Fruit fly (Drosophila melanogaster) whole organism, embryonic: ENCODE data around the gene CG14721.

Experiments used
- Asciz ChIP-seq: fragments of 200-800 bp; sonication (Bioruptor generic); optimal IDR thresholded peaks from 2 replicates; lab custom pipeline; 2017; ENCODE audit warnings: missing biosample characterization, mild to moderate bottlenecking, missing genetic modification characterization, missing genetic modification reagents
- CG10979 ChIP-seq: fragments of 200-800 bp; sonication (Bioruptor generic); optimal IDR thresholded peaks from 2 replicates; lab custom pipeline; 2018; ENCODE audit warnings: missing biosample characterization, mild to moderate bottlenecking, missing genetic modification characterization, moderate library complexity
- CG13894 ChIP-seq: fragments of 200-800 bp; sonication (Bioruptor generic); optimal IDR thresholded peaks from 3 replicates; lab custom pipeline; 2018; ENCODE audit warnings: missing biosample characterization, mild to moderate bottlenecking, missing genetic modification characterization, moderate library complexity
- CG14965 ChIP-seq: fragments of 200-800 bp; sonication (Bioruptor generic); optimal IDR thresholded peaks from 2 replicates; lab custom pipeline; 2016; ENCODE audit warnings: missing biosample characterization, missing genetic modification characterization, borderline replicate concordance
- CG15269 ChIP-seq: fragments of 200-800 bp; sonication (Bioruptor generic); optimal IDR thresholded peaks from 2 replicates; lab custom pipeline; 2018; ENCODE audit warnings: missing biosample characterization, mild to moderate bottlenecking, missing genetic modification characterization, moderate library complexity
- CG15601 ChIP-seq: fragments of 200-800 bp; sonication (Bioruptor generic); optimal IDR thresholded peaks from 3 replicates; lab custom pipeline; 2019; ENCODE audit warnings: missing biosample characterization, mild to moderate bottlenecking, missing genetic modification characterization, moderate library complexity
- CG2129 ChIP-seq: fragments of 200-800 bp; sonication (Bioruptor generic); IDR thresholded peaks from 2 replicates; pipeline ENCODE4 v1.3.6; 2022; ENCODE audit warnings: missing biosample characterization, missing genetic modification characterization; ENCODE audit not compliant: partially characterized antibody
- CG3065 ChIP-seq: fragments of 200-800 bp; sonication (Bioruptor generic); optimal IDR thresholded peaks from 2 replicates; lab custom pipeline; 2016; ENCODE audit warnings: missing biosample characterization, missing genetic modification characterization
- CG34422 ChIP-seq: fragments of 200-800 bp; sonication (Bioruptor generic); IDR thresholded peaks from 3 replicates; pipeline ENCODE4 v1.3.6; 2022; ENCODE audit warnings: missing biosample characterization, missing genetic modification characterization
- CG4360 ChIP-seq: fragments of 200-800 bp; sonication (Bioruptor generic); IDR thresholded peaks from 2 replicates; pipeline ENCODE4 v1.3.6; 2022; ENCODE audit warnings: missing biosample characterization, missing genetic modification characterization
- CG6254 ChIP-seq: fragments of 200-800 bp; sonication (Bioruptor generic); optimal IDR thresholded peaks from 3 replicates; lab custom pipeline; 2017; ENCODE audit warnings: mild to moderate bottlenecking, missing biosample characterization, missing genetic modification reagents, missing genetic modification characterization
- CG6683 ChIP-seq: fragments of 200-800 bp; sonication (Bioruptor generic); optimal IDR thresholded peaks from 2 replicates; lab custom pipeline; 2017; ENCODE audit warnings: missing biosample characterization, mild to moderate bottlenecking, missing genetic modification characterization, missing genetic modification reagents
- CG7786 ChIP-seq: fragments of 200-800 bp; sonication (Bioruptor generic); optimal IDR thresholded peaks from 2 replicates; lab custom pipeline; 2016; ENCODE audit warnings: missing biosample characterization, missing genetic modification characterization
- CG8281 ChIP-seq: fragments of 200-800 bp; sonication (Bioruptor generic); optimal IDR thresholded peaks from 2 replicates; lab custom pipeline; 2018; ENCODE audit warnings: missing biosample characterization, mild to moderate bottlenecking, missing genetic modification characterization, moderate library complexity
- D19B ChIP-seq: fragments of 200-800 bp; sonication (Bioruptor generic); optimal IDR thresholded peaks from 2 replicates; lab custom pipeline; 2017; ENCODE audit warnings: missing biosample characterization, mild to moderate bottlenecking, missing genetic modification characterization
- E2f1 ChIP-seq: fragments of 200-800 bp; sonication (Bioruptor generic); IDR thresholded peaks from 2 replicates; pipeline ENCODE4 v1.3.6; 2022; ENCODE audit warnings: missing biosample characterization, missing genetic modification characterization
- GATAe ChIP-seq: fragments of 200-800 bp; sonication (Bioruptor generic); conservative IDR thresholded peaks from 2 replicates; pipeline ENCODE4 v1.3.6; 2022; ENCODE audit warnings: missing biosample characterization, missing genetic modification characterization
- HLH54F ChIP-seq: fragments of 200-800 bp; sonication (Bioruptor generic); optimal IDR thresholded peaks from 3 replicates; lab custom pipeline; 2016; ENCODE audit warnings: missing biosample characterization, missing genetic modification characterization
- Hsf ChIP-seq: fragments of 200-800 bp; sonication (Bioruptor generic); optimal IDR thresholded peaks from 3 replicates; lab custom pipeline; 2016; ENCODE audit warnings: missing biosample characterization, missing genetic modification characterization
- MTF-1 ChIP-seq: fragments of 200-800 bp; sonication (Bioruptor generic); optimal IDR thresholded peaks from 2 replicates; lab custom pipeline; 2018; ENCODE audit warnings: missing biosample characterization, mild to moderate bottlenecking, missing genetic modification characterization, borderline replicate concordance
- Mad ChIP-seq: fragments of 200-800 bp; sonication (Bioruptor generic); optimal IDR thresholded peaks from 2 replicates; lab custom pipeline; 2016; ENCODE audit warnings: missing biosample characterization, missing genetic modification characterization
- Med ChIP-seq: fragments of 200-800 bp; sonication (Bioruptor generic); peaks from one replicate; lab custom pipeline; 2016; ENCODE audit warnings: missing biosample characterization, missing genetic modification characterization, mild to moderate bottlenecking, inconsistent platforms, moderate library complexity
- Trl ChIP-seq, 3 experiments: fragments of >200 bp in 2 of 3; fragments of 200-800 bp in 1 of 3; sonication (Bioruptor generic) in 1 of 3; optimal IDR thresholded peaks; 2 replicates in 1 of 3; 3 replicates in 2 of 3; lab custom pipeline; 2016 to 2017; ENCODE audit warnings: missing biosample characterization in 1 of 3, missing genetic modification characterization in 1 of 3
- abd-A ChIP-seq: fragments of 200-800 bp; sonication (Bioruptor generic); optimal IDR thresholded peaks from 3 replicates; lab custom pipeline; 2019; ENCODE audit warnings: missing biosample characterization, mild to moderate bottlenecking, missing genetic modification characterization, moderate library complexity
- ac ChIP-seq: fragments of 200-800 bp; sonication (Bioruptor generic); optimal IDR thresholded peaks from 3 replicates; lab custom pipeline; 2017; ENCODE audit warnings: missing biosample characterization, mild to moderate bottlenecking, missing genetic modification characterization
- cg ChIP-seq: fragments of 200-800 bp; sonication (Bioruptor generic); optimal IDR thresholded peaks from 3 replicates; lab custom pipeline; 2019; ENCODE audit warnings: missing biosample characterization, mild to moderate bottlenecking, missing genetic modification characterization, moderate library complexity
- chm ChIP-seq: fragments of 200-800 bp; sonication (Bioruptor generic); IDR thresholded peaks from 2 replicates; pipeline ENCODE4 v1.3.6; 2022; ENCODE audit warnings: missing biosample characterization, missing genetic modification characterization
- corto ChIP-seq: fragments of 200-800 bp; sonication (Bioruptor generic); optimal IDR thresholded peaks from 2 replicates; lab custom pipeline; 2016; ENCODE audit warnings: missing biosample characterization, mild to moderate bottlenecking, missing genetic modification characterization, moderate library complexity
- dan ChIP-seq: fragments of 200-800 bp; sonication (Bioruptor generic); IDR thresholded peaks from 2 replicates; pipeline ENCODE4 v1.3.6; 2022; ENCODE audit warnings: missing biosample characterization, missing genetic modification characterization
- ems ChIP-seq: fragments of 200-800 bp; sonication (Bioruptor generic); optimal IDR thresholded peaks from 3 replicates; lab custom pipeline; 2016; ENCODE audit warnings: missing biosample characterization, missing genetic modification characterization
- esg ChIP-seq: fragments of 200-800 bp; sonication (Bioruptor generic); conservative IDR thresholded peaks from 2 replicates; pipeline ENCODE4 v1.3.6; 2022; ENCODE audit warnings: missing biosample characterization, missing genetic modification characterization
- gce ChIP-seq: fragments of 200-800 bp; sonication (Bioruptor generic); IDR thresholded peaks from 3 replicates; pipeline ENCODE4 v1.3.6; 2022; ENCODE audit warnings: missing biosample characterization, missing genetic modification characterization
- gfzf ChIP-seq: fragments of 200-800 bp; sonication (Bioruptor generic); optimal IDR thresholded peaks from 2 replicates; lab custom pipeline; 2016; ENCODE audit warnings: missing biosample characterization, mild to moderate bottlenecking, missing genetic modification characterization, moderate library complexity
- ind ChIP-seq: fragments of 200-800 bp; sonication (Bioruptor generic); optimal IDR thresholded peaks from 3 replicates; lab custom pipeline; 2016; ENCODE audit warnings: missing biosample characterization, missing genetic modification characterization
- kah ChIP-seq: fragments of 200-800 bp; sonication (Bioruptor generic); optimal IDR thresholded peaks from 2 replicates; lab custom pipeline; 2018; ENCODE audit warnings: missing biosample characterization, mild to moderate bottlenecking, missing genetic modification characterization
- kni ChIP-seq: fragments of 200-800 bp; sonication (Bioruptor generic); optimal IDR thresholded peaks from 3 replicates; lab custom pipeline; 2017; ENCODE audit warnings: mild to moderate bottlenecking, missing biosample characterization, missing genetic modification reagents, missing genetic modification characterization
- nerfin-1 ChIP-seq: fragments of 200-800 bp; sonication (Bioruptor generic); optimal IDR thresholded peaks from 3 replicates; lab custom pipeline; 2019; ENCODE audit warnings: missing biosample characterization, mild to moderate bottlenecking, missing genetic modification characterization, moderate library complexity
- nmo ChIP-seq: fragments of 200-800 bp; sonication (Bioruptor generic); optimal IDR thresholded peaks from 2 replicates; lab custom pipeline; 2018; ENCODE audit warnings: missing biosample characterization, mild to moderate bottlenecking, missing genetic modification characterization, moderate library complexity
- onecut ChIP-seq: fragments of 200-800 bp; sonication (Bioruptor generic); IDR thresholded peaks from 2 replicates; pipeline ENCODE4 v1.3.6; 2022; ENCODE audit warnings: missing biosample characterization, missing genetic modification characterization
- pros ChIP-seq: fragments of 200-800 bp; sonication (Bioruptor generic); optimal IDR thresholded peaks from 3 replicates; lab custom pipeline; 2019; ENCODE audit warnings: missing biosample characterization, mild to moderate bottlenecking, missing genetic modification characterization, moderate library complexity
- row ChIP-seq: fragments of 200-800 bp; sonication (Bioruptor generic); IDR thresholded peaks from 3 replicates; pipeline ENCODE4 v1.3.6; 2022; ENCODE audit warnings: missing biosample characterization, missing genetic modification characterization
- seq ChIP-seq: fragments of 200-800 bp; sonication (Bioruptor generic); IDR thresholded peaks from 2 replicates; pipeline ENCODE4 v1.3.6; 2022; ENCODE audit warnings: missing biosample characterization, missing genetic modification characterization
- so ChIP-seq: fragments of 200-800 bp; sonication (Bioruptor generic); IDR thresholded peaks from 3 replicates; pipeline ENCODE4 v1.3.6; 2022; ENCODE audit warnings: missing biosample characterization, missing genetic modification characterization
- sqz ChIP-seq: fragments of 200-800 bp; sonication (Bioruptor generic); optimal IDR thresholded peaks from 3 replicates; lab custom pipeline; 2018; ENCODE audit warnings: missing biosample characterization, mild to moderate bottlenecking, missing genetic modification characterization
- tio ChIP-seq: fragments of 200-800 bp; sonication (Bioruptor generic); optimal IDR thresholded peaks from 2 replicates; lab custom pipeline; 2017; ENCODE audit warnings: missing biosample characterization, missing genetic modification characterization, inconsistent platforms
- tll ChIP-seq, 2 experiments: fragments of 200-800 bp in 1 of 2; fragments of >200 bp in 1 of 2; sonication (Bioruptor generic) in 1 of 2; optimal IDR thresholded peaks; 2 replicates each; lab custom pipeline; 2017 to 2019; ENCODE audit warnings: missing biosample characterization in 2 of 2, missing genetic modification characterization in 2 of 2, mild to moderate bottlenecking in 1 of 2, moderate library complexity in 1 of 2
- twi ChIP-seq: fragments of 200-800 bp; optimal IDR thresholded peaks from 2 replicates; lab custom pipeline; 2019; ENCODE audit warnings: missing biosample characterization, mild to moderate bottlenecking, missing genetic modification characterization, moderate library complexity
- wdn ChIP-seq: fragments of 200-800 bp; sonication (Bioruptor generic); IDR thresholded peaks from 2 replicates; pipeline ENCODE4 v1.3.6; 2022; ENCODE audit warnings: missing biosample characterization, missing genetic modification characterization
- z ChIP-seq: fragments of 200-800 bp; sonication (Bioruptor generic); IDR thresholded peaks from 3 replicates; pipeline ENCODE4 v1.3.6; 2022; ENCODE audit warnings: missing biosample characterization, missing genetic modification characterization

CG14721 gene

DNA sequence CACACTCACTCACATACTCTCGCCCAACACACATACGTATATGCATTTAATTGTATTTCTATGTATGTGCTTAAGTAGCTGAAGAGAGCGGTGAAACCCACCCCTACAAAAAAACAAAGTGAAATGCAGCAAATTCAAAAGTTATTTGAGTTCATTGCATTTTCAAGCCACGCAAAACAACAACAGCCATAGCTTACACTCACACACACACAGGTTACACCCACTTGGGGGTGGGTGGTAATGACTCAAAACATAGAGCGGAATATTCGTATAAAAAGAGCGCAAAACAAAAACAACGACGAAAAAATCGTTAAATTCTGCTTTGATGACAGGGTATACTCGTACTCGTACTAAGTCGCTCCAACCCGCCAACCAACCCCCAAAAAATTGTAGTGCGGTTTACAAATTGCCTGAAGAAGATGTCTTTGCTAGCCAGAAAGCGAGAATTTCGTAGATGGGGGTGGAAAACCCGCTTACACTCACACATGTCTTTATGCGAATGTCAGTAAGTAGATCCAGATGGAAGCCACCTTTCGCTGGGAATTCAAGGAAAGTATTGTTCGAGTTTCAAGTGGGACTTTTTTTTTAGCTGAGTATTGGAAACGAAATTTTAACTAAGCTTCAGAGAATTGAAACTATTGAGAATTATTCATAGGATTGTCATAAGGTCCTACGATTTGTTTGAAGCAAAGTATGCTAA is 41.0 kb downstream of the CG14721 start:
- TF ChIP-seq abd-A (tag; lab: Kevin White, UChicago) (peak; percentile 83), cg (GFP tag; lab: Kevin White, UChicago) (peak; percentile 82), seq (peak; percentile 72; the same call in 1 of the 2 replicates), wdn (GFP tag; lab: Robert Waterston, UW) (no peak), Med (peak; percentile 63), row (peak; percentile 22; the same call in 1 of the 3 replicates), CG13894 (tag; lab: Kevin White, UChicago) (peak; percentile 24), ems (GFP tag; lab: Kevin White, UChicago) (no peak), twi (tag; lab: Kevin White, UChicago) (peak; percentile 94), tio (GFP tag; lab: Kevin White, UChicago) (no peak), tll (GFP tag; optimal IDR thresholded peaks at IDR 0.05; lab: Kevin White, UChicago) (peak in 1 of 2 experiments; percentile 16), CG3065 (GFP tag; lab: Kevin White, UChicago) (no peak), Trl (optimal IDR thresholded peaks at IDR 0.05; lab: Kevin White, UChicago) (peak in 1 of 2 experiments; percentile 19), Trl (GFP tag; optimal IDR thresholded peaks at IDR 0.05; lab: Kevin White, UChicago) (no peak), CG2129 (no peak), CG10979 (tag; lab: Kevin White, UChicago) (no peak), ac (GFP tag; lab: Kevin White, UChicago) (no peak), sqz (GFP tag; lab: Kevin White, UChicago) (peak; percentile 13), pros (GFP tag; lab: Kevin White, UChicago) (peak; percentile 97), z (peak; percentile 88), D19B (peak; percentile 20), Asciz (no peak), kni (GFP tag; lab: Kevin White, UChicago) (peak; percentile 25), nerfin-1 (peak; percentile 42), CG14965 (no peak), ind (GFP tag; lab: Kevin White, UChicago) (no peak), onecut (peak; percentile 75), CG4360 (GFP tag; lab: Robert Waterston, UW) (0 out of 2 replicates have a peak, but pooled peaks have one; percentile 58), Mad (no peak), corto (no peak), esg (GFP tag; lab: Robert Waterston, UW) (no peak), CG15269 (tag; lab: Kevin White, UChicago) (no peak), dan (GFP tag; lab: Robert Waterston, UW) (no peak), gfzf (GFP tag; lab: Kevin White, UChicago) (no peak)

DNA sequence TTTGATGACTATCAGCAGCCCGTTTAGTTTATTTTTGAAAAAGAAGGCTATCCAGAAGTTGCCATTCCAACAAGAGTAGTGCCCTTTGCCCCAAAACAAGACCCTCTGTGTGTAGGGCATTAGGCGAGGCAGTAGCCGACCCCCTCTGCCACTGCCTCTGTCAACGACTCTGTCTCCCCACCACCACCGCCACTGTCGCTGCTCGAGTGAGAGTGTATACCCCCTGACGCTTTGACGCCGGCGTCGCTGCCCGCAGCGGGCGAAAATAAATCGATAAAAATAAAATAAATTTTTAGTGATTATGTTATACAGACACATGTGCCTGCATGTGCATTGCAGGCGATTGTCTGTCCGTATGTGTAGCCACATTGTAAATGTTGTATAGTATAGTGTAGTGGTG is 41.8 kb downstream of the CG14721 start:
- TF ChIP-seq Trl (optimal IDR thresholded peaks at IDR 0.05; lab: Kevin White, UChicago) = no peak
- no peak for TF ChIP-seq Trl (GFP tag; optimal IDR thresholded peaks at IDR 0.05; lab: Kevin White, UChicago)
- no peak for TF ChIP-seq gce (GFP tag; lab: Robert Waterston, UW)
- TF ChIP-seq CG15601 (tag; lab: Kevin White, UChicago) = no peak
- TF ChIP-seq chm (GFP tag; lab: Robert Waterston, UW) = peak; percentile 55
- no peak for TF ChIP-seq so (GFP tag; lab: Robert Waterston, UW)
- no peak for TF ChIP-seq CG6683 (GFP tag; lab: Kevin White, UChicago)
- no peak for TF ChIP-seq nmo
- no peak for TF ChIP-seq Hsf (GFP tag; lab: Kevin White, UChicago)
- no peak for TF ChIP-seq GATAe
- TF ChIP-seq CG13894 (tag; lab: Kevin White, UChicago) = peak; percentile 20
- no peak for TF ChIP-seq Asciz
- TF ChIP-seq kah (GFP tag; lab: Kevin White, UChicago) = peak; percentile 67
- no peak for TF ChIP-seq MTF-1 (GFP tag; lab: Kevin White, UChicago)
- peak; percentile 47 for TF ChIP-seq CG6254 (GFP tag; lab: Kevin White, UChicago)
- no peak for TF ChIP-seq HLH54F (GFP tag; lab: Kevin White, UChicago)
- TF ChIP-seq CG34422 = no peak; the same call in 2 of the 3 replicates
- no peak for TF ChIP-seq E2f1 (GFP tag; lab: Robert Waterston, UW)
- no peak for TF ChIP-seq CG7786 (GFP tag; lab: Kevin White, UChicago)
- no peak for TF ChIP-seq CG8281 (tag; lab: Kevin White, UChicago)
